Comparison of ENCODE assay signal across 4 fruit fly cellular contexts in genomic region chr2L:3188875-3189274, dm6.
TF ChIP-seq lines count a peak whose summit lies in the region.

No protein-coding gene starts in this region.

- no peak for TF ChIP-seq CTCF in whole organism, embryonic (GFP tag; optimal IDR thresholded peaks at IDR 0.05; lab: Kevin White, UChicago)

TF ChIP-seq in whole organism, embryonic, 481 proteins besides CTCF, POLR2A, EP300 and RAD21 (continues in another document):
- TF ChIP-seq oc (tag; optimal IDR thresholded peaks at IDR 0.05; lab: Kevin White, UChicago) (no peak), Xrp1 (GFP tag; IDR thresholded peaks at IDR 0.05; lab: Robert Waterston, UW) (0 out of 2 replicates have a peak, but pooled peaks have one; percentile 9), CG4404 (GFP tag; IDR thresholded peaks at IDR 0.05; lab: Robert Waterston, UW) (0 out of 2 replicates have a peak, but pooled peaks have one; percentile 9), CG32532 (GFP tag; IDR thresholded peaks at IDR 0.05; lab: Robert Waterston, UW) (0 out of 2 replicates have a peak, but pooled peaks have one; percentile 36), sob (GFP tag; IDR thresholded peaks at IDR 0.05; lab: Robert Waterston, UW) (0 out of 2 replicates have a peak, but pooled peaks have one; percentile 22), CG33213 (GFP tag; optimal IDR thresholded peaks at IDR 0.05; lab: Kevin White, UChicago) (no peak), Nf-YA (GFP tag; IDR thresholded peaks at IDR 0.05; lab: Robert Waterston, UW) (no peak), CG12219 (GFP tag; optimal IDR thresholded peaks at IDR 0.05; lab: Kevin White, UChicago) (peak; percentile 0), dysf (GFP tag; IDR thresholded peaks at IDR 0.05; lab: Robert Waterston, UW) (peak; percentile 31; the same call in 1 of the 3 replicates), Meics (GFP tag; optimal IDR thresholded peaks at IDR 0.05; lab: Kevin White, UChicago) (peak; percentile 6), CG2202 (tag; optimal IDR thresholded peaks at IDR 0.05; lab: Kevin White, UChicago) (no peak), Hand (GFP tag; optimal IDR thresholded peaks at IDR 0.05; lab: Kevin White, UChicago) (no peak), wor (GFP tag; IDR thresholded peaks at IDR 0.05; lab: Robert Waterston, UW) (0 out of 2 replicates have a peak, but pooled peaks have one; percentile 10), CG1024 (GFP tag; IDR thresholded peaks at IDR 0.05; lab: Robert Waterston, UW) (0 out of 2 replicates have a peak, but pooled peaks have one; percentile 8), CG11560 (tag; IDR thresholded peaks at IDR 0.05; lab: Robert Waterston, UW) (no peak), CG17359 (tag; optimal IDR thresholded peaks at IDR 0.05; lab: Kevin White, UChicago) (no peak), fd96Cb (tag; optimal IDR thresholded peaks at IDR 0.05; lab: Kevin White, UChicago) (peak; percentile 21), CG9876 (GFP tag; optimal IDR thresholded peaks at IDR 0.05; lab: Kevin White, UChicago) (no peak), H2.0 (GFP tag; IDR thresholded peaks at IDR 0.05; lab: Robert Waterston, UW) (peak; percentile 41; the same call in 1 of the 2 replicates), CG10366 (GFP tag; IDR thresholded peaks at IDR 0.05; lab: Robert Waterston, UW) (peak; percentile 35), CG18599 (GFP tag; optimal IDR thresholded peaks at IDR 0.05; lab: Kevin White, UChicago) (peak; percentile 44)

TF ChIP-seq in whole organism, prepupa, 60 proteins besides CTCF, POLR2A, EP300 and RAD21 (continues in another document):
- peak; percentile 18 for TF ChIP-seq Met (GFP tag; optimal IDR thresholded peaks at IDR 0.05; lab: Kevin White, UChicago)
- TF ChIP-seq CG34406 (GFP tag; optimal IDR thresholded peaks at IDR 0.05; lab: Kevin White, UChicago), result peak; percentile 71
- TF ChIP-seq CG6792 (GFP tag; optimal IDR thresholded peaks at IDR 0.05; lab: Kevin White, UChicago), result peak; percentile 4
- TF ChIP-seq esn (GFP tag; optimal IDR thresholded peaks at IDR 0.05; lab: Kevin White, UChicago), result no peak
- TF ChIP-seq CG6163 (GFP tag; IDR thresholded peaks at IDR 0.05; lab: Robert Waterston, UW), result peak; percentile 68; the same call in 2 of the 3 replicates
- TF ChIP-seq Hr4 (GFP tag; optimal IDR thresholded peaks at IDR 0.05; lab: Kevin White, UChicago), result peak; percentile 26
- TF ChIP-seq CG31627 (GFP tag; optimal IDR thresholded peaks at IDR 0.05; lab: Kevin White, UChicago), result peak; percentile 31
- TF ChIP-seq pdm3 (GFP tag; optimal IDR thresholded peaks at IDR 0.05; lab: Kevin White, UChicago), result peak; percentile 15
- TF ChIP-seq Eip78C (GFP tag; lab: Kevin White, UChicago), result no peak
- TF ChIP-seq CG1621 (tag; optimal IDR thresholded peaks at IDR 0.05; lab: Kevin White, UChicago), result peak; percentile 46
- no peak for TF ChIP-seq CG11762 (GFP tag; optimal IDR thresholded peaks at IDR 0.05; lab: Kevin White, UChicago; ENCODE audit: insufficient read depth)
- TF ChIP-seq CG6808 (GFP tag; optimal IDR thresholded peaks at IDR 0.05; lab: Kevin White, UChicago), result peak; percentile 18
- peak in 1 of 2 experiments; percentile 14 for TF ChIP-seq salr (GFP tag; optimal IDR thresholded peaks at IDR 0.05; lab: Kevin White, UChicago)
- peak; percentile 2 for TF ChIP-seq lz (GFP tag; optimal IDR thresholded peaks at IDR 0.05; lab: Kevin White, UChicago)
- TF ChIP-seq CG8119 (GFP tag; IDR thresholded peaks at IDR 0.05; lab: Robert Waterston, UW), result peak; percentile 41; the same call in 1 of the 3 replicates
- no peak for TF ChIP-seq Eip75B (GFP tag; optimal IDR thresholded peaks at IDR 0.05; lab: Kevin White, UChicago)
- peak; percentile 24 for TF ChIP-seq CG10631 (GFP tag; optimal IDR thresholded peaks at IDR 0.05; lab: Kevin White, UChicago)
- TF ChIP-seq CG3919 (GFP tag; optimal IDR thresholded peaks at IDR 0.05; lab: Kevin White, UChicago), result peak; percentile 37
- TF ChIP-seq Sox15 (GFP tag; optimal IDR thresholded peaks at IDR 0.05; lab: Kevin White, UChicago), result no peak
- peak; percentile 62; the same call in 2 of the 3 replicates for TF ChIP-seq eg (GFP tag; IDR thresholded peaks at IDR 0.05; lab: Robert Waterston, UW)
- TF ChIP-seq cyc (GFP tag; optimal IDR thresholded peaks at IDR 0.05; lab: Kevin White, UChicago), result no peak
- no peak for TF ChIP-seq fd85E (GFP tag; optimal IDR thresholded peaks at IDR 0.05; lab: Kevin White, UChicago)
- peak; percentile 39; the same call in 1 of the 2 replicates for TF ChIP-seq CG15336 (GFP tag; IDR thresholded peaks at IDR 0.05; lab: Robert Waterston, UW)

TF ChIP-seq in whole organism, pupa, 21 proteins besides CTCF, POLR2A, EP300 and RAD21:
- peak; percentile 51 for TF ChIP-seq CG15710 (tag; optimal IDR thresholded peaks at IDR 0.05; lab: Kevin White, UChicago)
- TF ChIP-seq fd96Ca (GFP tag; IDR thresholded peaks at IDR 0.05; lab: Robert Waterston, UW), result 0 out of 3 replicates have a peak, but pooled peaks have one; percentile 33
- 0 out of 2 replicates have a peak, but pooled peaks have one; percentile 17 for TF ChIP-seq CG12605 (GFP tag; IDR thresholded peaks at IDR 0.05; lab: Robert Waterston, UW)
- peak; percentile 45 for TF ChIP-seq CG34367 (tag; optimal IDR thresholded peaks at IDR 0.05; lab: Kevin White, UChicago)
- TF ChIP-seq CG13204 (GFP tag; optimal IDR thresholded peaks at IDR 0.05; lab: Kevin White, UChicago), result no peak
- no peak; the same call in 2 of the 3 replicates for TF ChIP-seq CG4496 (GFP tag; IDR thresholded peaks at IDR 0.05; lab: Robert Waterston, UW)
- peak; percentile 50 for TF ChIP-seq CG8159 (tag; optimal IDR thresholded peaks at IDR 0.05; lab: Kevin White, UChicago)
- TF ChIP-seq Pif1A (GFP tag; optimal IDR thresholded peaks at IDR 0.05; lab: Kevin White, UChicago), result peak; percentile 27
- TF ChIP-seq CG14655 (GFP tag; optimal IDR thresholded peaks at IDR 0.05; lab: Kevin White, UChicago), result peak; percentile 39
- TF ChIP-seq CG9948 (tag; optimal IDR thresholded peaks at IDR 0.05; lab: Kevin White, UChicago), result no peak
- TF ChIP-seq CG8301 (tag; optimal IDR thresholded peaks at IDR 0.05; lab: Kevin White, UChicago), result peak; percentile 33

TF ChIP-seq in whole organism, wandering third instar larva, 38 proteins besides CTCF, POLR2A, EP300 and RAD21:
- TF ChIP-seq fru (GFP tag; optimal IDR thresholded peaks at IDR 0.05; lab: Kevin White, UChicago) (no peak), foxo (GFP tag; optimal IDR thresholded peaks at IDR 0.05; lab: Kevin White, UChicago) (peak in 1 of 2 experiments; percentile 14), dsf (GFP tag; optimal IDR thresholded peaks at IDR 0.05; lab: Kevin White, UChicago; ENCODE audit: borderline replicate concordance) (no peak), rgr (GFP tag; optimal IDR thresholded peaks at IDR 0.05; lab: Kevin White, UChicago) (peak; percentile 1), br (GFP tag; optimal IDR thresholded peaks at IDR 0.05; lab: Kevin White, UChicago) (no peak)

Comparison
In these comparisons a context has a peak if more than half of its experiments do, and no peak if none do; other contexts are left out.
1. Of the 7 proteins assayed by ChIP-seq in both whole organism, embryonic and whole organism, prepupa: peak only in whole organism, embryonic: Sox102F; only in whole organism, prepupa: Gug and Hr39; in both: none; in neither: 4.